Worm (Caenorhabditis elegans) whole organism, midembryonic: ENCODE data around the gene nhr-281.

ENCODE experiments used
- T22C8.4 ChIP-seq: fragments of 200-800 bp; sonication (Bioruptor generic); IDR thresholded peaks from 2 replicates; pipeline ENCODE4 v1.3.6; 2022; ENCODE audit warnings: missing genetic modification characterization, missing compliant biosample characterization
- cog-1 ChIP-seq: sonication (generic microtip); optimal IDR thresholded peaks from 2 replicates; lab custom pipeline; 2016; ENCODE audit warnings: missing genetic modification characterization, missing compliant biosample characterization
- flt-1 ChIP-seq: fragments of 200-800 bp; sonication (Bioruptor generic); IDR thresholded peaks from 2 replicates; pipeline ENCODE4 v1.3.6; 2022; ENCODE audit warnings: missing genetic modification characterization, missing compliant biosample characterization
- klf-2 ChIP-seq: fragments of 200-800 bp; sonication (Bioruptor generic); conservative IDR thresholded peaks from 2 replicates; pipeline ENCODE4 v1.3.6; 2022; ENCODE audit warnings: missing genetic modification reagents, missing genetic modification characterization, missing compliant biosample characterization
- med-1 ChIP-seq: sonication (generic microtip); optimal IDR thresholded peaks from 2 replicates; lab custom pipeline; 2017; ENCODE audit warnings: missing genetic modification characterization, mild to moderate bottlenecking, missing compliant biosample characterization, antibody characterized with exemption, missing genetic modification reagents; ENCODE audit not compliant: insufficient read depth
- ref-1 ChIP-seq: fragments of 200-800 bp; sonication (Bioruptor generic); conservative IDR thresholded peaks from 2 replicates; pipeline ENCODE4 v1.3.6; 2022; ENCODE audit warnings: missing genetic modification reagents, missing genetic modification characterization, missing compliant biosample characterization
- tab-1 ChIP-seq: fragments of 200-800 bp; sonication (Bioruptor generic); IDR thresholded peaks from 2 replicates; pipeline ENCODE4 v1.3.6; 2022; ENCODE audit warnings: missing genetic modification characterization, missing compliant biosample characterization
- ztf-23 ChIP-seq: fragments of 200-800 bp; sonication (Bioruptor generic); IDR thresholded peaks from 2 replicates; pipeline ENCODE4 v1.3.6; 2022; ENCODE audit warnings: missing genetic modification reagents, missing genetic modification characterization, missing compliant biosample characterization
- ztf-29 ChIP-seq: fragments of 200-800 bp; sonication (Bioruptor generic); IDR thresholded peaks from 2 replicates; pipeline ENCODE4 v1.3.6; 2022; ENCODE audit warnings: missing genetic modification reagents, missing genetic modification characterization, missing compliant biosample characterization

nhr-281 gene

ce11 chrX:14063830-14064229, 49.4 kb downstream of the nhr-281 start:
- TF ChIP-seq klf-2 (GFP tag; lab: Robert Waterston, UW) (peak; percentile 96), tab-1 (GFP tag; lab: Robert Waterston, UW) (peak; percentile 98), ref-1 (peak; percentile 97), ztf-29 (GFP tag; lab: Robert Waterston, UW) (peak; percentile 97), ztf-23 (GFP tag; lab: Robert Waterston, UW) (peak; percentile 96), flt-1 (GFP tag; lab: Robert Waterston, UW) (peak; percentile 99), cog-1 (tag; lab: Kevin White, UChicago) (peak; percentile 88), med-1 (GFP tag; lab: Kevin White, UChicago) (peak; percentile 84), T22C8.4 (GFP tag; lab: Robert Waterston, UW) (peak; percentile 96)

ce11 chrX:14062771-14063170, 50.5 kb downstream of the nhr-281 start:
- TF ChIP-seq ref-1: no peak
- no peak for TF ChIP-seq ztf-23 (GFP tag; lab: Robert Waterston, UW)
- no peak for TF ChIP-seq tab-1 (GFP tag; lab: Robert Waterston, UW)
- TF ChIP-seq med-1 (GFP tag; lab: Kevin White, UChicago): no peak
- no peak for TF ChIP-seq flt-1 (GFP tag; lab: Robert Waterston, UW)
- no peak for TF ChIP-seq cog-1 (tag; lab: Kevin White, UChicago)
- no peak for TF ChIP-seq klf-2 (GFP tag; lab: Robert Waterston, UW)
- TF ChIP-seq T22C8.4 (GFP tag; lab: Robert Waterston, UW): no peak
- no peak for TF ChIP-seq ztf-29 (GFP tag; lab: Robert Waterston, UW)
